Worm (Caenorhabditis elegans) whole organism, young adult: Measurements from ENCODE around the gene srh-215.
A peak's percentile ranks its signal among the peaks of the same experiment; 100 is the strongest.

ENCODE experiments used
- B0035.1 ChIP-seq: sonication (generic microtip); optimal IDR thresholded peaks from 2 replicates; lab custom pipeline; 2016; ENCODE audit warnings: missing genetic modification characterization, mild to moderate bottlenecking, missing compliant biosample characterization, missing genotype, missing genetic modification reagents
- B0336.3 ChIP-seq: fragments of 200-800 bp; sonication (Bioruptor generic); IDR thresholded peaks from 2 replicates; pipeline ENCODE4 v1.3.6; 2022; ENCODE audit warnings: missing genetic modification characterization, missing compliant biosample characterization
- F33H1.4 ChIP-seq: fragments of 200-800 bp; sonication (Bioruptor generic); IDR thresholded peaks from 2 replicates; pipeline ENCODE4 v1.3.6; 2022; ENCODE audit warnings: missing genetic modification reagents, missing genetic modification characterization, missing compliant biosample characterization
- F52B5.7 ChIP-seq: sonication (generic microtip); optimal IDR thresholded peaks from 2 replicates; lab custom pipeline; 2016; ENCODE audit warnings: mild to moderate bottlenecking, missing genetic modification characterization, missing compliant biosample characterization
- F55B11.4 ChIP-seq: sonication (generic microtip); optimal IDR thresholded peaks from 2 replicates; lab custom pipeline; 2016; ENCODE audit warnings: missing compliant biosample characterization, missing genetic modification characterization, borderline replicate concordance; ENCODE audit not compliant: insufficient read depth
- akir-1 ChIP-seq: fragments of 200-800 bp; sonication (Bioruptor generic); optimal IDR thresholded peaks from 2 replicates; lab custom pipeline; 2018; ENCODE audit warnings: mild to moderate bottlenecking, missing genetic modification characterization, moderate library complexity, missing compliant biosample characterization
- aptf-2 ChIP-seq: fragments of 200-800 bp; sonication (Bioruptor generic); conservative IDR thresholded peaks from 2 replicates; pipeline ENCODE4 v1.3.6; 2022; ENCODE audit warnings: missing genetic modification reagents, missing genetic modification characterization, missing compliant biosample characterization
- cebp-1 ChIP-seq, 2 experiments: fragments of 200-800 bp in 1 of 2; sonication (Bioruptor generic) in 1 of 2; sonication (generic microtip) in 1 of 2; IDR thresholded peaks in 1 of 2; optimal IDR thresholded peaks in 1 of 2; 2 replicates each; pipeline versions ENCODE4 v1.3.6 to Lab custom; 2017 to 2022; ENCODE audit warnings: missing compliant biosample characterization in 2 of 2, missing genetic modification characterization in 2 of 2, mild to moderate bottlenecking in 1 of 2, missing genetic modification reagents in 1 of 2, moderate library complexity in 1 of 2
- ceh-40 ChIP-seq: fragments of 200-800 bp; sonication (Bioruptor generic); IDR thresholded peaks from 2 replicates; pipeline ENCODE4 v1.3.6; 2022; ENCODE audit warnings: missing genetic modification characterization, missing compliant biosample characterization
- ceh-58 ChIP-seq: fragments of 200-800 bp; sonication (Bioruptor generic); IDR thresholded peaks from 2 replicates; pipeline ENCODE4 v1.3.6; 2022; ENCODE audit warnings: missing genetic modification characterization, missing compliant biosample characterization
- egrh-3 ChIP-seq: fragments of 200-800 bp; sonication (Bioruptor generic); IDR thresholded peaks from 2 replicates; pipeline ENCODE4 v1.3.6; 2022; ENCODE audit warnings: missing genetic modification reagents, missing genetic modification characterization, missing compliant biosample characterization
- ekl-4 ChIP-seq: fragments of 200-800 bp; sonication (Bioruptor generic); IDR thresholded peaks from 2 replicates; pipeline ENCODE4 v1.3.6; 2022; ENCODE audit warnings: missing genetic modification reagents, missing genetic modification characterization, missing compliant biosample characterization
- fkh-3 ChIP-seq: sonication (generic microtip); optimal IDR thresholded peaks from 2 replicates; lab custom pipeline; 2016; ENCODE audit warnings: mild to moderate bottlenecking, missing genetic modification characterization, missing compliant biosample characterization
- hrde-1 ChIP-seq: sonication (generic microtip); optimal IDR thresholded peaks from 2 replicates; lab custom pipeline; 2016; ENCODE audit warnings: missing genetic modification characterization, mild to moderate bottlenecking, missing compliant biosample characterization, moderate library complexity, missing genotype, missing genetic modification reagents, borderline replicate concordance
- let-607 ChIP-seq, 2 experiments: fragments of 200-800 bp in 1 of 2; sonication (Bioruptor generic) in 1 of 2; sonication (generic microtip) in 1 of 2; optimal IDR thresholded peaks; 2 replicates each; lab custom pipeline; 2016 to 2018; ENCODE audit warnings: mild to moderate bottlenecking in 2 of 2, missing compliant biosample characterization in 2 of 2, missing genetic modification characterization in 2 of 2, moderate library complexity in 2 of 2, missing genotype in 1 of 2
- lin-26 ChIP-seq: fragments of 200-800 bp; sonication (Bioruptor generic); IDR thresholded peaks from 2 replicates; pipeline ENCODE4 v1.3.6; 2022; ENCODE audit warnings: missing genetic modification reagents, missing genetic modification characterization, missing compliant biosample characterization
- lin-40 ChIP-seq: sonication (generic microtip); optimal IDR thresholded peaks from 2 replicates; lab custom pipeline; 2016; ENCODE audit warnings: missing genetic modification characterization, mild to moderate bottlenecking, missing compliant biosample characterization, missing genotype, missing genetic modification reagents
- lsy-27 ChIP-seq: sonication (generic microtip); optimal IDR thresholded peaks from 2 replicates; lab custom pipeline; 2017; ENCODE audit warnings: missing genetic modification characterization, mild to moderate bottlenecking, missing compliant biosample characterization, antibody characterized with exemption, missing genotype, borderline replicate concordance; ENCODE audit not compliant: insufficient read depth
- nfyb-1 ChIP-seq: fragments of 200-800 bp; sonication (Bioruptor generic); IDR thresholded peaks from 2 replicates; pipeline ENCODE4 v1.3.6; 2022; ENCODE audit warnings: missing genetic modification reagents, missing genetic modification characterization, missing compliant biosample characterization
- nhr-27 ChIP-seq: fragments of 200-800 bp; sonication (Bioruptor generic); optimal IDR thresholded peaks from 2 replicates; lab custom pipeline; 2018; ENCODE audit warnings: mild to moderate bottlenecking, missing genetic modification characterization, moderate library complexity, missing compliant biosample characterization
- nhr-80 ChIP-seq: sonication (generic microtip); optimal IDR thresholded peaks from 2 replicates; lab custom pipeline; 2016; ENCODE audit warnings: missing genetic modification characterization, missing compliant biosample characterization
- nhr-90 ChIP-seq: sonication (generic microtip); optimal IDR thresholded peaks from 2 replicates; lab custom pipeline; 2016; ENCODE audit warnings: missing genotype, mild to moderate bottlenecking, missing genetic modification characterization, missing compliant biosample characterization
- repo-1 ChIP-seq: sonication (generic microtip); optimal IDR thresholded peaks from 2 replicates; lab custom pipeline; 2017; ENCODE audit warnings: mild to moderate bottlenecking, missing genetic modification characterization, missing compliant biosample characterization
- rpc-1 ChIP-seq, 2 experiments: fragments of 150-350 bp in 1 of 2; sonication (generic microtip) in 1 of 2; optimal IDR thresholded peaks; 2 replicates each; lab custom pipeline; 2014 to 2018; ENCODE audit warnings: missing biosample characterization in 1 of 2, missing genetic modification characterization in 1 of 2, missing genetic modification reagents in 1 of 2, missing genotype in 1 of 2
- snpc-4 ChIP-seq, 5 experiments: fragments of 150-350 bp in 1 of 5; sonication (generic microtip) in 4 of 5; optimal IDR thresholded peaks; 2 replicates each; lab custom pipeline; 2014 to 2018; ENCODE audit warnings: missing genetic modification characterization in 5 of 5, missing biosample characterization in 3 of 5, antibody characterized with exemption in 2 of 5, mild to moderate bottlenecking in 2 of 5, missing compliant biosample characterization in 2 of 5, missing genotype in 2 of 5, moderate library complexity in 2 of 5, missing genetic modification reagents in 1 of 5
- tbp1 ChIP-seq: fragments of 200-800 bp; sonication (Bioruptor generic); optimal IDR thresholded peaks from 2 replicates; lab custom pipeline; 2018; ENCODE audit warnings: mild to moderate bottlenecking, missing genetic modification characterization, missing compliant biosample characterization
- tlf-1 ChIP-seq: fragments of 200-800 bp; sonication (Bioruptor generic); optimal IDR thresholded peaks from 2 replicates; lab custom pipeline; 2018; ENCODE audit warnings: mild to moderate bottlenecking, missing genetic modification characterization, missing compliant biosample characterization
- unc-62 ChIP-seq: fragments of 150-350 bp; optimal IDR thresholded peaks from 2 replicates; lab custom pipeline; 2014; ENCODE audit warnings: missing biosample characterization, missing genetic modification reagents, missing genetic modification characterization
- xnd-1 ChIP-seq: sonication (generic microtip); optimal IDR thresholded peaks from 2 replicates; lab custom pipeline; 2016; ENCODE audit warnings: missing genotype, missing genetic modification reagents, missing genetic modification characterization, missing compliant biosample characterization
- zfh-2 ChIP-seq: fragments of 200-800 bp; sonication (Bioruptor generic); conservative IDR thresholded peaks from 2 replicates; pipeline ENCODE4 v1.3.6; 2022; ENCODE audit warnings: missing genetic modification reagents, missing genetic modification characterization, missing compliant biosample characterization
- ztf-25 ChIP-seq: fragments of 200-800 bp; sonication (Bioruptor generic); IDR thresholded peaks from 2 replicates; pipeline ENCODE4 v1.3.6; 2022; ENCODE audit warnings: missing genetic modification reagents, missing genetic modification characterization, missing compliant biosample characterization
- ztf-6 ChIP-seq: fragments of 200-800 bp; sonication (Bioruptor generic); IDR thresholded peaks from 2 replicates; pipeline ENCODE4 v1.3.6; 2022; ENCODE audit warnings: missing genetic modification reagents, missing genetic modification characterization, missing compliant biosample characterization

The srh-215 gene

ce11 chrV:16840961-16841360, 9.1 kb upstream of the srh-215 start, which contains the start of gene clec-40:
TSS of gene clec-40 (minus strand) at chrV:16841061.
- no peak for TF ChIP-seq lin-40

DNA sequence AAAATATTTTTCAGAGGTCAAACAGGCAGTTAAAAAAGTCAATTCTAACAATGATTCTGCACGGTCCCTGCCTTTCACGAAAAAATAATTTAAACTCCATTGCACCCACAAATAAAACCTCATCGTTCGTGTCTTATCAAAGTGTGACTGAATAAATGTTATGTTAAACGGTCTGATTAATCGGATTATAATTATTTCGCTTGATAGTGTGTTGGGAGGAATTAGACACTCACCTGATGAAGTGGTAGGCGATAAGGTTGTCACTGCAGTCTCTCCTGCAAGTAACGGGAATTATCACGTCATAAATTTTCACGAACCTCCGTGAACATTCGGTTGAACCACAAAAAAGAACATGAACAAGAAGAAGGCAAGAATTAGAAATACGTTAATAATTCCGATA, 8.5 kb upstream of the srh-215 start:
- no peak for TF ChIP-seq ceh-58
- peak; percentile 72 for TF ChIP-seq nhr-80 (tag; lab: Kevin White, UChicago)

DNA sequence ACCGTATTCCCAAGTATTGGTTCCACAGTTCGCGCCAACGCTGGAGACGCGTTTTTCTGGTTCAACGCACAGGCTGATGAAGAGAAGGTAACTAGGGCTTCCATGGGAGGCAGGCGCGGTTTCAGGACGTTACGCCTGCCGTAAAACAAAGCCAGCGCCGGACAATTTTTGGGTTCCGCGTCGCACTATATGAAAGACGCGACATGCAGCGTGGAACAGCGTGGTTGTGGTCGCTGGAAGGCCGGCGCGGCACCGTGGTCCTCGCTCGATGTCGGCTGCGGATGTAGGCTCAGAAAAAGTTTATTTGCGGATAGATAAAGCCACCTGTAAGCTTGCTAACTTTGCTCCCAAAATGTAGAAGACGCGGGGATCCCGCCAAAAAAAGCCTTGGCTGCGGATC, 6.6 kb upstream of the srh-215 start:
- no peak for TF ChIP-seq unc-62 (GFP tag; lab: Kevin White, UChicago)
- TF ChIP-seq repo-1 (tag; lab: Kevin White, UChicago), result no peak
- no peak for TF ChIP-seq snpc-4 (GFP tag; optimal IDR thresholded peaks at IDR 0.05; lab: Kevin White, UChicago)
- peak in 2 of 4 experiments; percentile 47 to 75 for TF ChIP-seq snpc-4 (tag; optimal IDR thresholded peaks at IDR 0.05; lab: Kevin White, UChicago)
- TF ChIP-seq nhr-90, result no peak
- TF ChIP-seq zfh-2 (GFP tag; lab: Robert Waterston, UW), result peak; percentile 68
- TF ChIP-seq hrde-1 (tag; lab: Kevin White, UChicago), result no peak
- TF ChIP-seq akir-1 (GFP tag; lab: Kevin White, UChicago), result no peak
- 0 out of 2 replicates have a peak, but pooled peaks have one; percentile 39 for TF ChIP-seq nfyb-1 (GFP tag; lab: Robert Waterston, UW)
- no peak for TF ChIP-seq ztf-6
- TF ChIP-seq let-607 (tag; optimal IDR thresholded peaks at IDR 0.05; lab: Kevin White, UChicago), result no peak
- no peak for TF ChIP-seq F52B5.7

- TF ChIP-seq cebp-1 (GFP tag; IDR thresholded peaks at IDR 0.05; lab: Robert Waterston, UW) (no peak), cebp-1 (tag; optimal IDR thresholded peaks at IDR 0.05; lab: Kevin White, UChicago) (no peak), egrh-3 (GFP tag; lab: Robert Waterston, UW) (no peak), F55B11.4 (no peak), tbp1 (GFP tag; lab: Kevin White, UChicago) (no peak), aptf-2 (GFP tag; lab: Robert Waterston, UW) (no peak), lin-26 (GFP tag; lab: Robert Waterston, UW) (no peak), lsy-27 (tag; lab: Kevin White, UChicago) (no peak), let-607 (tag; optimal IDR thresholded peaks at IDR 0.05; lab: Kevin White, UChicago) (no peak), tlf-1 (GFP tag; lab: Kevin White, UChicago) (no peak), fkh-3 (tag; lab: Kevin White, UChicago) (no peak), F33H1.4 (GFP tag; lab: Robert Waterston, UW) (no peak), rpc-1 (optimal IDR thresholded peaks at IDR 0.05; lab: Kevin White, UChicago) (no peak), rpc-1 (tag; optimal IDR thresholded peaks at IDR 0.05; lab: Kevin White, UChicago) (no peak), B0336.3 (no peak), nhr-27 (tag; lab: Kevin White, UChicago) (no peak), ekl-4 (GFP tag; lab: Robert Waterston, UW) (no peak), ztf-25 (GFP tag; lab: Robert Waterston, UW) (no peak)
Observed at ce11 chrV:16836100-16836499, 4.3 kb upstream of the srh-215 start.

DNA sequence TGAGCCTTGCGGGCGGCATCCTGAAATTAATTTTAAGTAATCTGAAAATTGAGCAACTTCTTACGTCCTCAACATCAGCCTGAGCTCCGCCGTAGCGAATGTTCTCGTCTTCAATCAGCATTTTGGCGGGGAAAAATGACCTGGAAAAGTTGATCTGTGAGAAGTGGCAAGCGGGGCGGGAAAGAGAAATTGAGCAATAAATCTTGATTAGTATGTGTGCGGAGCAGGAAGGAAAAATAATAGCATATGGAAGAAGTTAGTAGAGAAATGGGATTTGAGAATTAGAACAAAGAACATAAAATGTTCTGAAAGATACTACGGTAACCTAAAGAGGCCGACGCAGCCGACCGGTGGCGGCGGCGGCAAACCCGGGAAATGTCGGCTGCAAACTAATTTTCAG, 3.2 kb upstream of the srh-215 start, which contains the start of gene tni-3:
TSS of gene tni-3 (minus strand) at position 140 of the 400 bp plus-strand sequence.
- no peak for TF ChIP-seq ceh-40 (GFP tag; lab: Robert Waterston, UW)
- no peak for TF ChIP-seq nhr-80 (tag; lab: Kevin White, UChicago)
- TF ChIP-seq let-607 (tag; optimal IDR thresholded peaks at IDR 0.05; lab: Kevin White, UChicago), result no peak
- no peak for TF ChIP-seq B0035.1 (tag; lab: Kevin White, UChicago)
- TF ChIP-seq xnd-1, result no peak
- no peak for TF ChIP-seq lin-26 (GFP tag; lab: Robert Waterston, UW)
- TF ChIP-seq, all 124 proteins: peak for 0
